ENCODE assay signal across 7 worm cellular contexts in the genomic region with DNA sequence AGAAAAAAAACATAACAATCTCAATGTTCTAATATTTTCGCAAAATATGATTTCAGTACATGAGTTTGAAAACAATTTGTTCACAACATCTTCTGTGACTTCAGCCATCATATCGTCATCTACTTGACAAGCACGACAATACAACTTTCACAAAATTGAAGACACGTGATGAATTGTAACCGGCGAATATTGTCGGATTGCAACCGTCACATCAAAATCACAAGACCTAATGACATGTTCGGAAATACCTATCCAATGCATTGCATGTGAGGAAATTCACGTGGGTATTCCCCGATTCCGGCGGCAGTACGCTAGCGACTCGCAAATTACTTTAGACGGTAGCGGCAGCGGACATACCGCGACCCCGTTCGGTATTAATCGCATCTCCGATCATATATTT.
A peak's percentile ranks its signal among the peaks of the same experiment; 100 is the strongest.
TF ChIP-seq lines count a peak whose summit lies in the region.

No protein-coding gene starts in this region.

TF ChIP-seq in whole organism, L1 larva, 84 proteins besides CTCF, POLR2A, EP300 and RAD21 (continues in another document):
- TF ChIP-seq C04F5.9 (tag; optimal IDR thresholded peaks at IDR 0.05; lab: Kevin White, UChicago) = no peak
- no peak for TF ChIP-seq nhr-47 (tag; optimal IDR thresholded peaks at IDR 0.05; lab: Kevin White, UChicago)
- no peak for TF ChIP-seq ztf-11 (tag; optimal IDR thresholded peaks at IDR 0.05; lab: Kevin White, UChicago)
- no peak for TF ChIP-seq hlh-17 (GFP tag; optimal IDR thresholded peaks at IDR 0.05; lab: Kevin White, UChicago; ENCODE audit: borderline replicate concordance)
- TF ChIP-seq irx-1 (tag; optimal IDR thresholded peaks at IDR 0.05; lab: Kevin White, UChicago) = no peak
- no peak for TF ChIP-seq tlp-1 (tag; optimal IDR thresholded peaks at IDR 0.05; lab: Kevin White, UChicago)
- TF ChIP-seq swsn-7 (tag; optimal IDR thresholded peaks at IDR 0.05; lab: Kevin White, UChicago) = no peak
- TF ChIP-seq lin-13 (GFP tag; optimal IDR thresholded peaks at IDR 0.05; lab: Kevin White, UChicago) = peak; percentile 34
- TF ChIP-seq lir-3 (tag; optimal IDR thresholded peaks at IDR 0.05; lab: Kevin White, UChicago; ENCODE audit: poor library complexity) = peak; percentile 73
- TF ChIP-seq nhr-237 (tag; optimal IDR thresholded peaks at IDR 0.05; lab: Kevin White, UChicago) = no peak
- peak; percentile 65 for TF ChIP-seq C16A3.4 (tag; optimal IDR thresholded peaks at IDR 0.05; lab: Kevin White, UChicago)
- peak; percentile 8 to 17 (median 17) for TF ChIP-seq dpl-1 (GFP tag; optimal IDR thresholded peaks at IDR 0.05; lab: Kevin White, UChicago)

TF ChIP-seq in whole organism, L2 larva, 48 proteins besides CTCF, POLR2A, EP300 and RAD21 (continues in another document):
- TF ChIP-seq mdl-1 (tag; optimal IDR thresholded peaks at IDR 0.05; lab: Kevin White, UChicago) (peak in 1 of 2 experiments; percentile 90), sma-9 (GFP tag; optimal IDR thresholded peaks at IDR 0.05; lab: Kevin White, UChicago) (peak; percentile 98), sma-9 (tag; optimal IDR thresholded peaks at IDR 0.05; lab: Kevin White, UChicago) (no peak), nhr-10 (tag; optimal IDR thresholded peaks at IDR 0.05; lab: Kevin White, UChicago) (no peak), nhr-12 (tag; optimal IDR thresholded peaks at IDR 0.05; lab: Kevin White, UChicago) (no peak), nhr-21 (tag; optimal IDR thresholded peaks at IDR 0.05; lab: Kevin White, UChicago) (peak; percentile 85), alr-1 (tag; optimal IDR thresholded peaks at IDR 0.05; lab: Kevin White, UChicago) (no peak), crh-2 (tag; optimal IDR thresholded peaks at IDR 0.05; lab: Kevin White, UChicago) (peak; percentile 71), ztf-11 (tag; optimal IDR thresholded peaks at IDR 0.05; lab: Kevin White, UChicago) (no peak), peb-1 (tag; optimal IDR thresholded peaks at IDR 0.05; lab: Kevin White, UChicago) (no peak), unc-62 (GFP tag; optimal IDR thresholded peaks at IDR 0.05; lab: Kevin White, UChicago) (peak; percentile 53), blmp-1 (tag; optimal IDR thresholded peaks at IDR 0.05; lab: Kevin White, UChicago; ENCODE audit: insufficient read depth) (peak; percentile 91), ZK546.5 (tag; optimal IDR thresholded peaks at IDR 0.05; lab: Kevin White, UChicago) (no peak)

TF ChIP-seq in whole organism, L3 larva, 47 proteins besides CTCF, POLR2A, EP300 and RAD21 (continues in another document):
- TF ChIP-seq ztf-11 (tag; optimal IDR thresholded peaks at IDR 0.05; lab: Kevin White, UChicago) (no peak), elt-3 (tag; optimal IDR thresholded peaks at IDR 0.05; lab: Kevin White, UChicago) (peak in 1 of 3 experiments; percentile 23), jun-1 (tag; optimal IDR thresholded peaks at IDR 0.05; lab: Kevin White, UChicago) (no peak), ztf-4 (tag; optimal IDR thresholded peaks at IDR 0.05; lab: Kevin White, UChicago) (no peak), nfya-1 (tag; optimal IDR thresholded peaks at IDR 0.05; lab: Kevin White, UChicago; ENCODE audit: insufficient read depth) (peak; percentile 47), nhr-77 (tag; optimal IDR thresholded peaks at IDR 0.05; lab: Kevin White, UChicago) (no peak), mdl-1 (tag; optimal IDR thresholded peaks at IDR 0.05; lab: Kevin White, UChicago) (peak; percentile 66), unc-39 (tag; optimal IDR thresholded peaks at IDR 0.05; lab: Kevin White, UChicago) (no peak), hmg-11 (tag; optimal IDR thresholded peaks at IDR 0.05; lab: Kevin White, UChicago) (no peak), lin-15B (tag; optimal IDR thresholded peaks at IDR 0.05; lab: Kevin White, UChicago) (no peak), egl-27 (tag; optimal IDR thresholded peaks at IDR 0.05; lab: Kevin White, UChicago) (no peak), pqm-1 (tag; optimal IDR thresholded peaks at IDR 0.05; lab: Kevin White, UChicago) (no peak), nhr-25 (tag; optimal IDR thresholded peaks at IDR 0.05; lab: Kevin White, UChicago) (peak; percentile 97)

TF ChIP-seq in whole organism, L4 larva, 104 proteins besides CTCF, POLR2A, EP300 and RAD21 (continues in another document):
- TF ChIP-seq nhr-28 (tag; optimal IDR thresholded peaks at IDR 0.05; lab: Kevin White, UChicago) = peak; percentile 57
- peak; percentile 43 for TF ChIP-seq nhr-25 (tag; optimal IDR thresholded peaks at IDR 0.05; lab: Kevin White, UChicago; ENCODE audit: borderline replicate concordance, insufficient read depth)
- no peak for TF ChIP-seq F44E2.7 (GFP tag; IDR thresholded peaks at IDR 0.05; lab: Robert Waterston, UW)
- no peak for TF ChIP-seq skn-1 (tag; optimal IDR thresholded peaks at IDR 0.05; lab: Kevin White, UChicago)
- TF ChIP-seq vab-7 (GFP tag; IDR thresholded peaks at IDR 0.05; lab: Robert Waterston, UW) = no peak
- TF ChIP-seq tra-1 (GFP tag; IDR thresholded peaks at IDR 0.05; lab: Robert Waterston, UW) = peak; percentile 69
- TF ChIP-seq lin-1 (GFP tag; IDR thresholded peaks at IDR 0.05; lab: Robert Waterston, UW) = no peak; the same call in 1 of the 2 replicates
- TF ChIP-seq dve-1 (tag; optimal IDR thresholded peaks at IDR 0.05; lab: Kevin White, UChicago; ENCODE audit: insufficient read depth) = peak; percentile 75
- TF ChIP-seq nhr-6 (tag; optimal IDR thresholded peaks at IDR 0.05; lab: Kevin White, UChicago) = no peak
- TF ChIP-seq Y105C5A.15 (GFP tag; IDR thresholded peaks at IDR 0.05; lab: Robert Waterston, UW) = no peak
- peak in 1 of 2 experiments; percentile 100 for TF ChIP-seq unc-62 (GFP tag; optimal IDR thresholded peaks at IDR 0.05 in 1 of 2; lab: Kevin White, UChicago)
- no peak for TF ChIP-seq unc-62 (tag; optimal IDR thresholded peaks at IDR 0.05; lab: Kevin White, UChicago)
- no peak for TF ChIP-seq ztf-11 (tag; optimal IDR thresholded peaks at IDR 0.05; lab: Kevin White, UChicago)

TF ChIP-seq in whole organism, late embryonic, 69 proteins besides CTCF, POLR2A, EP300 and RAD21:
- no peak for TF ChIP-seq K09A11.1 (tag; optimal IDR thresholded peaks at IDR 0.05; lab: Kevin White, UChicago; ENCODE audit: insufficient read depth)
- TF ChIP-seq che-1 (tag; optimal IDR thresholded peaks at IDR 0.05; lab: Kevin White, UChicago) = no peak
- TF ChIP-seq hlh-30 (tag; optimal IDR thresholded peaks at IDR 0.05; lab: Kevin White, UChicago; ENCODE audit: insufficient read depth) = peak; percentile 65
- TF ChIP-seq unc-55 (GFP tag; optimal IDR thresholded peaks at IDR 0.05; lab: Kevin White, UChicago) = peak; percentile 72
- TF ChIP-seq elt-2 (tag; optimal IDR thresholded peaks at IDR 0.05; lab: Kevin White, UChicago) = no peak

TF ChIP-seq in whole organism, mixed stage, embryonic, 35 proteins besides CTCF, POLR2A, EP300 and RAD21:
- peak; percentile 52 for TF ChIP-seq unc-62 (GFP tag; optimal IDR thresholded peaks at IDR 0.05; lab: Kevin White, UChicago)
- no peak for TF ChIP-seq ceh-43 (GFP tag; optimal IDR thresholded peaks at IDR 0.05; lab: Kevin White, UChicago)
- TF ChIP-seq cnd-1 (tag; optimal IDR thresholded peaks at IDR 0.05; lab: Kevin White, UChicago) = no peak
- no peak for TF ChIP-seq M03D4.4 (tag; optimal IDR thresholded peaks at IDR 0.05; lab: Kevin White, UChicago)
- no peak for TF ChIP-seq ztf-11 (tag; optimal IDR thresholded peaks at IDR 0.05; lab: Kevin White, UChicago)
- no peak for TF ChIP-seq pha-4 (tag; optimal IDR thresholded peaks at IDR 0.05; lab: Kevin White, UChicago)
TF ChIP-seq in whole organism, mixed stage, embryonic: peak in this region for 1.

TF ChIP-seq in whole organism, young adult, 124 proteins besides CTCF, POLR2A, EP300 and RAD21:
- TF ChIP-seq let-526 (GFP tag; IDR thresholded peaks at IDR 0.05; lab: Robert Waterston, UW) = 0 out of 2 replicates have a peak, but pooled peaks have one; percentile 4
- peak; percentile 45; the same call in 1 of the 2 replicates for TF ChIP-seq lin-26 (GFP tag; IDR thresholded peaks at IDR 0.05; lab: Robert Waterston, UW)
- TF ChIP-seq F10E7.11 (tag; optimal IDR thresholded peaks at IDR 0.05; lab: Kevin White, UChicago) = no peak
- peak; percentile 93 for TF ChIP-seq unc-62 (GFP tag; optimal IDR thresholded peaks at IDR 0.05; lab: Kevin White, UChicago)
- TF ChIP-seq rec-8 (tag; optimal IDR thresholded peaks at IDR 0.05; lab: Kevin White, UChicago) = no peak
- TF ChIP-seq ekl-4 (GFP tag; IDR thresholded peaks at IDR 0.05; lab: Robert Waterston, UW) = peak; percentile 16; the same call in 1 of the 2 replicates
- no peak for TF ChIP-seq mes-4 (tag; optimal IDR thresholded peaks at IDR 0.05; lab: Kevin White, UChicago)
- TF ChIP-seq attf-6 (GFP tag; IDR thresholded peaks at IDR 0.05; lab: Robert Waterston, UW) = no peak
- no peak for TF ChIP-seq lin-54 (GFP tag; optimal IDR thresholded peaks at IDR 0.05; lab: Kevin White, UChicago)
- peak; percentile 28 for TF ChIP-seq ZK185.1 (tag; optimal IDR thresholded peaks at IDR 0.05; lab: Kevin White, UChicago; ENCODE audit: poor library complexity, severe bottlenecking)
- TF ChIP-seq ceh-27 (GFP tag; optimal IDR thresholded peaks at IDR 0.05; lab: Kevin White, UChicago) = peak; percentile 26
- TF ChIP-seq tbp1 (GFP tag; optimal IDR thresholded peaks at IDR 0.05; lab: Kevin White, UChicago) = no peak
- no peak for TF ChIP-seq nhr-80 (tag; optimal IDR thresholded peaks at IDR 0.05; lab: Kevin White, UChicago)
- TF ChIP-seq Y53G8AR.9 (GFP tag; conservative IDR thresholded peaks at IDR 0.05; lab: Robert Waterston, UW) = 0 out of 2 replicates have a peak, but pooled peaks have one; percentile 27
- TF ChIP-seq atf-7 (tag; optimal IDR thresholded peaks at IDR 0.05; lab: Kevin White, UChicago) = peak; percentile 22
- TF ChIP-seq C06A6.2 (GFP tag; conservative IDR thresholded peaks at IDR 0.05; lab: Robert Waterston, UW) = peak; percentile 67
- TF ChIP-seq let-607 (tag; optimal IDR thresholded peaks at IDR 0.05; lab: Kevin White, UChicago) = peak in 1 of 2 experiments; percentile 47
- no peak for TF ChIP-seq F39B2.1 (GFP tag; IDR thresholded peaks at IDR 0.05; lab: Robert Waterston, UW)
- no peak for TF ChIP-seq unc-130 (GFP tag; optimal IDR thresholded peaks at IDR 0.05; lab: Kevin White, UChicago)
- TF ChIP-seq K11D2.4 (GFP tag; IDR thresholded peaks at IDR 0.05; lab: Robert Waterston, UW) = peak; percentile 49; the same call in 1 of the 2 replicates
